Fruit fly (Drosophila melanogaster) whole organism, embryonic: ENCODE measurements around the gene mAChR-B.

Experiments
- Atf-2 ChIP-seq: fragments of 200-800 bp; sonication (Bioruptor generic); optimal IDR thresholded peaks from 2 replicates; lab custom pipeline; 2016; ENCODE audit warnings: missing biosample characterization, missing genetic modification characterization
- Atf6 ChIP-seq: fragments of 200-800 bp; sonication (Bioruptor generic); IDR thresholded peaks from 2 replicates; pipeline ENCODE4 v1.3.6; 2022; ENCODE audit warnings: missing biosample characterization, missing genetic modification characterization
- BEAF-32 ChIP-seq: fragments of 200-800 bp; sonication (Bioruptor generic); optimal IDR thresholded peaks from 3 replicates; lab custom pipeline; 2017; ENCODE audit warnings: missing biosample characterization, missing genetic modification characterization, mild to moderate bottlenecking, moderate library complexity, missing genetic modification reagents
- CG10321 ChIP-seq: fragments of 200-800 bp; sonication (Bioruptor generic); IDR thresholded peaks from 2 replicates; pipeline ENCODE4 v1.3.6; 2022; ENCODE audit warnings: missing biosample characterization, missing genetic modification characterization
- CG11398 ChIP-seq: fragments of 200-800 bp; sonication (Bioruptor generic); optimal IDR thresholded peaks from 2 replicates; lab custom pipeline; 2016; ENCODE audit warnings: missing biosample characterization, missing genetic modification characterization
- CG12942 ChIP-seq: fragments of 200-800 bp; sonication (Bioruptor generic); optimal IDR thresholded peaks from 3 replicates; lab custom pipeline; 2016; ENCODE audit warnings: missing biosample characterization, missing genetic modification characterization
- CG13296 ChIP-seq: fragments of 200-800 bp; sonication (Bioruptor generic); optimal IDR thresholded peaks from 3 replicates; lab custom pipeline; 2018; ENCODE audit warnings: missing biosample characterization, mild to moderate bottlenecking, missing genetic modification characterization
- CG14965 ChIP-seq: fragments of 200-800 bp; sonication (Bioruptor generic); optimal IDR thresholded peaks from 2 replicates; lab custom pipeline; 2016; ENCODE audit warnings: missing biosample characterization, missing genetic modification characterization, borderline replicate concordance
- CG15011 ChIP-seq: fragments of 200-800 bp; sonication (Bioruptor generic); optimal IDR thresholded peaks from 3 replicates; lab custom pipeline; 2018; ENCODE audit warnings: missing biosample characterization, mild to moderate bottlenecking, missing genetic modification characterization
- CG17568 ChIP-seq: fragments of 200-800 bp; sonication (Bioruptor generic); optimal IDR thresholded peaks from 2 replicates; lab custom pipeline; 2018; ENCODE audit warnings: missing biosample characterization, mild to moderate bottlenecking, missing genetic modification characterization, moderate library complexity
- CG18262 ChIP-seq: fragments of 200-800 bp; optimal IDR thresholded peaks from 3 replicates; lab custom pipeline; 2019; ENCODE audit warnings: missing biosample characterization, mild to moderate bottlenecking, missing genetic modification characterization, moderate library complexity
- CG18476 ChIP-seq: fragments of 200-800 bp; sonication (Bioruptor generic); optimal IDR thresholded peaks from 2 replicates; lab custom pipeline; 2016; ENCODE audit warnings: missing biosample characterization, mild to moderate bottlenecking, missing genetic modification characterization
- CG32532 ChIP-seq: fragments of 200-800 bp; sonication (Bioruptor generic); IDR thresholded peaks from 2 replicates; pipeline ENCODE4 v1.3.6; 2022; ENCODE audit warnings: missing biosample characterization, missing genetic modification characterization
- CG33213 ChIP-seq: fragments of 200-800 bp; sonication (Bioruptor generic); optimal IDR thresholded peaks from 3 replicates; lab custom pipeline; 2016; ENCODE audit warnings: missing biosample characterization, missing genetic modification characterization
- CG3407 ChIP-seq: fragments of 200-800 bp; sonication (Bioruptor generic); optimal IDR thresholded peaks from 2 replicates; lab custom pipeline; 2018; ENCODE audit warnings: missing biosample characterization, mild to moderate bottlenecking, missing genetic modification characterization
- CG42726 ChIP-seq: fragments of 200-800 bp; sonication (Bioruptor generic); IDR thresholded peaks from 2 replicates; pipeline ENCODE4 v1.3.6; 2022; ENCODE audit warnings: missing biosample characterization, missing genetic modification characterization; ENCODE audit not compliant: partially characterized antibody
- CG4707 ChIP-seq: fragments of 200-800 bp; sonication (Bioruptor generic); optimal IDR thresholded peaks from 2 replicates; lab custom pipeline; 2018; ENCODE audit warnings: missing biosample characterization, mild to moderate bottlenecking, missing genetic modification characterization, moderate library complexity
- CG4730 ChIP-seq: fragments of 200-800 bp; sonication (Bioruptor generic); IDR thresholded peaks from 2 replicates; pipeline ENCODE4 v1.3.6; 2022; ENCODE audit warnings: missing biosample characterization, missing genetic modification characterization
- CG7357 ChIP-seq: fragments of 200-800 bp; sonication (Bioruptor generic); IDR thresholded peaks from 3 replicates; pipeline ENCODE4 v1.3.6; 2022; ENCODE audit warnings: missing biosample characterization, missing genetic modification characterization
- CG8765 ChIP-seq: fragments of 200-800 bp; sonication (Bioruptor generic); IDR thresholded peaks from 2 replicates; pipeline ENCODE4 v1.3.6; 2022; ENCODE audit warnings: missing biosample characterization, missing genetic modification characterization
- CTCF ChIP-seq: fragments of 200-800 bp; sonication (Bioruptor generic); optimal IDR thresholded peaks from 2 replicates; lab custom pipeline; 2017; ENCODE audit warnings: missing biosample characterization, mild to moderate bottlenecking, missing genetic modification characterization, moderate library complexity
- D ChIP-seq, 2 experiments: fragments of 200-800 bp in 1 of 2; fragments of >200 bp in 1 of 2; sonication (Bioruptor generic) in 1 of 2; optimal IDR thresholded peaks; 2 replicates in 1 of 2; 3 replicates in 1 of 2; lab custom pipeline; 2017; ENCODE audit warnings: mild to moderate bottlenecking in 1 of 2, missing biosample characterization in 1 of 2, missing genetic modification characterization in 1 of 2, missing genetic modification reagents in 1 of 2
- D19B ChIP-seq: fragments of 200-800 bp; sonication (Bioruptor generic); optimal IDR thresholded peaks from 2 replicates; lab custom pipeline; 2017; ENCODE audit warnings: missing biosample characterization, mild to moderate bottlenecking, missing genetic modification characterization
- Dref ChIP-seq: fragments of 200-800 bp; sonication (Bioruptor generic); IDR thresholded peaks from 2 replicates; pipeline ENCODE4 v1.3.6; 2022; ENCODE audit warnings: missing biosample characterization, missing genetic modification characterization
- E2f2 ChIP-seq: fragments of 200-800 bp; sonication (Bioruptor generic); IDR thresholded peaks from 2 replicates; pipeline ENCODE4 v1.3.6; 2022; ENCODE audit warnings: missing biosample characterization, missing genetic modification characterization
- Fer1 ChIP-seq: fragments of 200-800 bp; sonication (Bioruptor generic); optimal IDR thresholded peaks from 2 replicates; lab custom pipeline; 2017; ENCODE audit warnings: missing biosample characterization, mild to moderate bottlenecking, missing genetic modification characterization
- Fer3 ChIP-seq: fragments of 200-800 bp; sonication (Bioruptor generic); optimal IDR thresholded peaks from 2 replicates; lab custom pipeline; 2018; ENCODE audit warnings: missing biosample characterization, mild to moderate bottlenecking, missing genetic modification characterization, moderate library complexity
- H15 ChIP-seq: fragments of 200-800 bp; sonication (Bioruptor generic); IDR thresholded peaks from 3 replicates; pipeline ENCODE4 v1.3.6; 2022; ENCODE audit warnings: missing biosample characterization, missing genetic modification characterization
- Hand ChIP-seq: fragments of 200-800 bp; sonication (Bioruptor generic); optimal IDR thresholded peaks from 2 replicates; lab custom pipeline; 2017; ENCODE audit warnings: mild to moderate bottlenecking, missing biosample characterization, missing genetic modification reagents, missing genetic modification characterization
- HmgD ChIP-seq: fragments of 200-800 bp; sonication (Bioruptor generic); optimal IDR thresholded peaks from 3 replicates; lab custom pipeline; 2016; ENCODE audit warnings: missing biosample characterization, missing genetic modification characterization
- MTF-1 ChIP-seq: fragments of 200-800 bp; sonication (Bioruptor generic); optimal IDR thresholded peaks from 2 replicates; lab custom pipeline; 2018; ENCODE audit warnings: missing biosample characterization, mild to moderate bottlenecking, missing genetic modification characterization, borderline replicate concordance
- Mad ChIP-seq: fragments of 200-800 bp; sonication (Bioruptor generic); optimal IDR thresholded peaks from 2 replicates; lab custom pipeline; 2016; ENCODE audit warnings: missing biosample characterization, missing genetic modification characterization
- Pdp1 ChIP-seq, 2 experiments: fragments of 200-800 bp; sonication (Bioruptor generic); optimal IDR thresholded peaks; 3 replicates each; lab custom pipeline; 2016; ENCODE audit warnings: missing biosample characterization in 2 of 2, missing genetic modification characterization in 2 of 2, mild to moderate bottlenecking in 1 of 2, moderate library complexity in 1 of 2
- Tbp ChIP-seq: fragments of >200 bp; optimal IDR thresholded peaks from 2 replicates; lab custom pipeline; 2018; ENCODE audit warnings: missing biosample characterization, missing genetic modification characterization
- Vsx1 ChIP-seq: fragments of 200-800 bp; sonication (Bioruptor generic); optimal IDR thresholded peaks from 2 replicates; lab custom pipeline; 2017; ENCODE audit warnings: missing biosample characterization, mild to moderate bottlenecking, missing genetic modification characterization, missing genetic modification reagents
- Xrp1 ChIP-seq: fragments of 200-800 bp; sonication (Bioruptor generic); IDR thresholded peaks from 2 replicates; pipeline ENCODE4 v1.3.6; 2022; ENCODE audit warnings: missing biosample characterization, missing genetic modification characterization
- cwo ChIP-seq: fragments of 200-800 bp; sonication (Bioruptor generic); optimal IDR thresholded peaks from 3 replicates; lab custom pipeline; 2017; ENCODE audit warnings: missing biosample characterization, missing genetic modification characterization, mild to moderate bottlenecking, moderate library complexity, missing genetic modification reagents
- fru ChIP-seq: fragments of >200 bp; optimal IDR thresholded peaks from 2 replicates; lab custom pipeline; 2017
- gcm2 ChIP-seq: fragments of 200-800 bp; sonication (Bioruptor generic); optimal IDR thresholded peaks from 2 replicates; lab custom pipeline; 2016; ENCODE audit warnings: missing biosample characterization, missing genetic modification characterization
- grn ChIP-seq: fragments of 200-800 bp; sonication (Bioruptor generic); optimal IDR thresholded peaks from 3 replicates; lab custom pipeline; 2017; ENCODE audit warnings: missing biosample characterization, missing genetic modification characterization
- maf-S ChIP-seq: fragments of 200-800 bp; sonication (Bioruptor generic); optimal IDR thresholded peaks from 2 replicates; lab custom pipeline; 2016; ENCODE audit warnings: missing biosample characterization, missing genetic modification characterization
- nerfin-2 ChIP-seq: fragments of 200-800 bp; sonication (Bioruptor generic); IDR thresholded peaks from 2 replicates; pipeline ENCODE4 v1.3.6; 2022; ENCODE audit warnings: missing biosample characterization, missing genetic modification characterization; ENCODE audit not compliant: partially characterized antibody
- salm ChIP-seq: fragments of 200-800 bp; sonication (Bioruptor generic); optimal IDR thresholded peaks from 2 replicates; lab custom pipeline; 2018; ENCODE audit warnings: missing biosample characterization, mild to moderate bottlenecking, missing genetic modification characterization
- sc ChIP-seq, 3 experiments: fragments of >200 bp in 2 of 3; fragments of 200-800 bp in 1 of 3; sonication (Bioruptor generic) in 1 of 3; optimal IDR thresholded peaks; 2 replicates in 2 of 3; 3 replicates in 1 of 3; lab custom pipeline; 2017; ENCODE audit warnings: mild to moderate bottlenecking in 1 of 3, missing biosample characterization in 1 of 3, missing genetic modification characterization in 1 of 3, missing genetic modification reagents in 1 of 3
- scrt ChIP-seq: fragments of 200-800 bp; sonication (Bioruptor generic); optimal IDR thresholded peaks from 2 replicates; lab custom pipeline; 2018; ENCODE audit warnings: missing biosample characterization, mild to moderate bottlenecking, missing genetic modification characterization, moderate library complexity
- sob ChIP-seq: fragments of 200-800 bp; sonication (Bioruptor generic); IDR thresholded peaks from 2 replicates; pipeline ENCODE4 v1.3.6; 2022; ENCODE audit warnings: missing biosample characterization, missing genetic modification characterization
- sqz ChIP-seq: fragments of 200-800 bp; sonication (Bioruptor generic); optimal IDR thresholded peaks from 3 replicates; lab custom pipeline; 2018; ENCODE audit warnings: missing biosample characterization, mild to moderate bottlenecking, missing genetic modification characterization
- toy ChIP-seq: fragments of 200-800 bp; sonication (Bioruptor generic); IDR thresholded peaks from 2 replicates; pipeline ENCODE4 v1.3.6; 2022; ENCODE audit warnings: missing biosample characterization, missing genetic modification characterization
- z ChIP-seq: fragments of 200-800 bp; sonication (Bioruptor generic); IDR thresholded peaks from 3 replicates; pipeline ENCODE4 v1.3.6; 2022; ENCODE audit warnings: missing biosample characterization, missing genetic modification characterization

mAChR-B gene

dm6 chr3R:8122198-8122970 lies 63.3 kb downstream of the mAChR-B start, which contains the start of gene CG7878 (continued):
- peak; percentile 48; the same call in 1 of the 2 replicates for TF ChIP-seq Atf6
- no peak for TF ChIP-seq CTCF (GFP tag; lab: Kevin White, UChicago)
- peak; percentile 11 for TF ChIP-seq Fer3
- no peak for TF ChIP-seq MTF-1 (GFP tag; lab: Kevin White, UChicago)
- peak; percentile 83 for TF ChIP-seq nerfin-2
- TF ChIP-seq toy (GFP tag; lab: Robert Waterston, UW): no peak
- TF ChIP-seq maf-S (GFP tag; lab: Kevin White, UChicago): no peak
- no peak for TF ChIP-seq Tbp
- TF ChIP-seq HmgD (GFP tag; lab: Kevin White, UChicago): peak; percentile 14
- TF ChIP-seq CG11398 (GFP tag; lab: Kevin White, UChicago): no peak
- TF ChIP-seq D (optimal IDR thresholded peaks at IDR 0.05; lab: Kevin White, UChicago): no peak
- TF ChIP-seq D (GFP tag; optimal IDR thresholded peaks at IDR 0.05; lab: Kevin White, UChicago): no peak
- TF ChIP-seq BEAF-32 (GFP tag; lab: Kevin White, UChicago): peak; percentile 84
- peak; percentile 54 for TF ChIP-seq Xrp1
- no peak for TF ChIP-seq Vsx1 (GFP tag; lab: Kevin White, UChicago)
- no peak for TF ChIP-seq fru (lab: Kevin White, UChicago)
- TF ChIP-seq CG7357 (GFP tag; lab: Robert Waterston, UW): no peak
- peak; percentile 85 for TF ChIP-seq E2f2 (GFP tag; lab: Robert Waterston, UW)
- TF ChIP-seq Dref (GFP tag; lab: Robert Waterston, UW): peak; percentile 86
- peak; percentile 19 for TF ChIP-seq Atf-2 (GFP tag; lab: Kevin White, UChicago)
- peak; percentile 11 for TF ChIP-seq D19B
- TF ChIP-seq sob (GFP tag; lab: Robert Waterston, UW): peak; percentile 71
- TF ChIP-seq sqz (GFP tag; lab: Kevin White, UChicago): peak; percentile 63
- no peak for TF ChIP-seq CG17568 (GFP tag; lab: Kevin White, UChicago)
- TF ChIP-seq sc (optimal IDR thresholded peaks at IDR 0.05; lab: Kevin White, UChicago): no peak
- no peak for TF ChIP-seq sc (GFP tag; optimal IDR thresholded peaks at IDR 0.05; lab: Kevin White, UChicago)
- peak; percentile 57 for TF ChIP-seq CG33213 (GFP tag; lab: Kevin White, UChicago)
- TF ChIP-seq z: no peak
- TF ChIP-seq gcm2 (GFP tag; lab: Kevin White, UChicago): peak; percentile 7
- no peak for TF ChIP-seq Hand (GFP tag; lab: Kevin White, UChicago)
- no peak for TF ChIP-seq CG10321 (GFP tag; lab: Robert Waterston, UW)
- TF ChIP-seq Mad (GFP tag; lab: Kevin White, UChicago): peak; percentile 8
- no peak for TF ChIP-seq CG4730 (GFP tag; lab: Robert Waterston, UW)
- peak; percentile 62; the same call in 1 of the 2 replicates for TF ChIP-seq CG42726 (GFP tag; lab: Robert Waterston, UW)
- peak; percentile 36 for TF ChIP-seq Fer1
- TF ChIP-seq cwo (GFP tag; lab: Kevin White, UChicago): no peak
- peak; percentile 59 to 68 for TF ChIP-seq Pdp1 (GFP tag; optimal IDR thresholded peaks at IDR 0.05; lab: Kevin White, UChicago)
- TF ChIP-seq CG8765: no peak
- no peak for TF ChIP-seq CG4707 (GFP tag; lab: Kevin White, UChicago)
- TF ChIP-seq H15: 0 out of 3 replicates have a peak, but pooled peaks have one; percentile 26
- peak; percentile 23 for TF ChIP-seq grn (GFP tag; lab: Kevin White, UChicago)
- no peak for TF ChIP-seq salm (tag; lab: Kevin White, UChicago)
- TF ChIP-seq CG18262 (tag; lab: Kevin White, UChicago): peak; percentile 36
- TF ChIP-seq CG18476 (GFP tag; lab: Kevin White, UChicago): peak; percentile 54
- peak; percentile 81 for TF ChIP-seq CG32532 (GFP tag; lab: Robert Waterston, UW)
- no peak for TF ChIP-seq CG3407
- TF ChIP-seq CG15011 (GFP tag; lab: Kevin White, UChicago): no peak
- TF ChIP-seq CG13296 (GFP tag; lab: Kevin White, UChicago): peak; percentile 37
- no peak for TF ChIP-seq CG12942 (GFP tag; lab: Kevin White, UChicago)
- peak; percentile 52 for TF ChIP-seq scrt (GFP tag; lab: Kevin White, UChicago)
- TF ChIP-seq CG14965 (GFP tag; lab: Kevin White, UChicago): no peak
